Worm (Caenorhabditis elegans) whole organism, L2 larva: ENCODE data around the gene ZC53.22.

Experiments
- C34F6.9 ChIP-seq: fragments of 150-350 bp; optimal IDR thresholded peaks from 2 replicates; lab custom pipeline; 2014; ENCODE audit warnings: missing biosample characterization, missing genetic modification characterization
- F13H6.1 ChIP-seq: sonication (generic microtip); optimal IDR thresholded peaks from 2 replicates; lab custom pipeline; 2016; ENCODE audit warnings: missing genetic modification characterization, missing compliant biosample characterization
- R02D3.7 ChIP-seq: fragments of 150-350 bp; optimal IDR thresholded peaks from 2 replicates; lab custom pipeline; 2014; ENCODE audit warnings: missing biosample characterization, missing genetic modification characterization
- Y55F3AM.14 ChIP-seq: fragments of 200-800 bp; sonication (Bioruptor generic); optimal IDR thresholded peaks from 2 replicates; lab custom pipeline; 2018; ENCODE audit warnings: mild to moderate bottlenecking, missing genetic modification characterization, missing compliant biosample characterization
- ZK546.5 ChIP-seq: sonication (generic microtip); optimal IDR thresholded peaks from 2 replicates; lab custom pipeline; 2017; ENCODE audit warnings: missing biosample characterization, missing genetic modification characterization
- alr-1 ChIP-seq: fragments of 150-350 bp; optimal IDR thresholded peaks from 2 replicates; lab custom pipeline; 2014; ENCODE audit warnings: missing biosample characterization, missing genetic modification characterization
- aly-2 ChIP-seq: fragments of 150-350 bp; optimal IDR thresholded peaks from 2 replicates; lab custom pipeline; 2014; ENCODE audit warnings: missing biosample characterization, missing genetic modification characterization
- ama-1 ChIP-seq: fragments of 150-350 bp; optimal IDR thresholded peaks from 2 replicates; lab custom pipeline; 2018; ENCODE audit warnings: inconsistent platforms
- blmp-1 ChIP-seq: sonication (generic microtip); optimal IDR thresholded peaks from 2 replicates; lab custom pipeline; 2017; ENCODE audit warnings: missing genetic modification characterization, mild to moderate bottlenecking, missing compliant biosample characterization, antibody characterized with exemption, moderate library complexity; ENCODE audit not compliant: insufficient read depth
- ceh-16 ChIP-seq: fragments of 150-350 bp; optimal IDR thresholded peaks from 2 replicates; lab custom pipeline; 2014; ENCODE audit warnings: missing biosample characterization, missing genetic modification characterization
- ceh-82 ChIP-seq: fragments of 150-350 bp; optimal IDR thresholded peaks from 2 replicates; lab custom pipeline; 2014; ENCODE audit warnings: missing biosample characterization, missing genetic modification characterization
- dmd-4 ChIP-seq: sonication (generic microtip); optimal IDR thresholded peaks from 2 replicates; lab custom pipeline; 2017; ENCODE audit warnings: missing biosample characterization, missing genetic modification characterization
- egl-27 ChIP-seq: sonication (generic microtip); optimal IDR thresholded peaks from 3 replicates; lab custom pipeline; 2017; ENCODE audit warnings: missing biosample characterization, missing genetic modification reagents, missing genetic modification characterization
- elt-1 ChIP-seq: fragments of 150-350 bp; optimal IDR thresholded peaks from 2 replicates; lab custom pipeline; 2014; ENCODE audit warnings: missing biosample characterization, missing genetic modification characterization
- elt-3 ChIP-seq: sonication (generic microtip); optimal IDR thresholded peaks from 2 replicates; lab custom pipeline; 2017; ENCODE audit warnings: missing biosample characterization, missing genetic modification characterization
- fos-1 ChIP-seq: fragments of 150-350 bp; optimal IDR thresholded peaks from 2 replicates; lab custom pipeline; 2014; ENCODE audit warnings: missing biosample characterization, missing genetic modification characterization
- gmeb-1 ChIP-seq: fragments of 150-350 bp; optimal IDR thresholded peaks from 2 replicates; lab custom pipeline; 2014; ENCODE audit warnings: missing biosample characterization, missing genetic modification characterization
- lin-11 ChIP-seq: fragments of 150-350 bp; sonication (generic microtip); optimal IDR thresholded peaks from 2 replicates; lab custom pipeline; 2014; ENCODE audit warnings: missing biosample characterization, missing genetic modification characterization, inconsistent platforms, mixed read lengths
- lin-13 ChIP-seq: fragments of 150-350 bp; optimal IDR thresholded peaks from 2 replicates; lab custom pipeline; 2014; ENCODE audit warnings: missing biosample characterization, missing genetic modification reagents, missing genetic modification characterization
- lin-39 ChIP-seq: fragments of 150-350 bp; optimal IDR thresholded peaks from 2 replicates; lab custom pipeline; 2014; ENCODE audit warnings: missing biosample characterization, missing genetic modification reagents, missing genetic modification characterization
- lsy-2 ChIP-seq, 2 experiments: fragments of 150-350 bp in 1 of 2; sonication (generic microtip) in 1 of 2; optimal IDR thresholded peaks; 2 replicates each; lab custom pipeline; 2014 to 2017; ENCODE audit warnings: missing biosample characterization in 2 of 2, missing genetic modification characterization in 2 of 2
- mab-5 ChIP-seq: fragments of 150-350 bp; optimal IDR thresholded peaks from 2 replicates; lab custom pipeline; 2014; ENCODE audit warnings: missing biosample characterization, missing genetic modification characterization
- mbf-1 ChIP-seq: sonication (generic microtip); optimal IDR thresholded peaks from 2 replicates; lab custom pipeline; 2017; ENCODE audit warnings: missing biosample characterization, missing genetic modification characterization
- mdl-1 ChIP-seq, 2 experiments: fragments of 150-350 bp in 1 of 2; sonication (generic microtip) in 1 of 2; optimal IDR thresholded peaks; 2 replicates each; lab custom pipeline; 2017; ENCODE audit warnings: missing biosample characterization in 2 of 2, missing genetic modification characterization in 2 of 2
- nhr-10 ChIP-seq: sonication (generic microtip); optimal IDR thresholded peaks from 2 replicates; lab custom pipeline; 2017; ENCODE audit warnings: missing biosample characterization, missing genetic modification characterization
- nhr-12 ChIP-seq: fragments of 150-350 bp; optimal IDR thresholded peaks from 2 replicates; lab custom pipeline; 2014; ENCODE audit warnings: missing biosample characterization, missing genetic modification characterization
- nhr-129 ChIP-seq: fragments of 150-350 bp; optimal IDR thresholded peaks from 2 replicates; lab custom pipeline; 2014; ENCODE audit warnings: missing biosample characterization, missing genetic modification characterization
- nhr-21 ChIP-seq: fragments of 150-350 bp; optimal IDR thresholded peaks from 2 replicates; lab custom pipeline; 2014; ENCODE audit warnings: missing biosample characterization, missing genetic modification characterization
- nhr-23 ChIP-seq: fragments of 150-350 bp; optimal IDR thresholded peaks from 2 replicates; lab custom pipeline; 2014; ENCODE audit warnings: missing biosample characterization, missing genetic modification reagents, missing genetic modification characterization
- nhr-237 ChIP-seq: fragments of 150-350 bp; optimal IDR thresholded peaks from 2 replicates; lab custom pipeline; 2014; ENCODE audit warnings: missing biosample characterization, missing genetic modification characterization
- nhr-25 ChIP-seq: fragments of 150-350 bp; sonication (generic microtip); optimal IDR thresholded peaks from 3 replicates; lab custom pipeline; 2014; ENCODE audit warnings: missing biosample characterization, missing genetic modification characterization
- nhr-6 ChIP-seq: fragments of 150-350 bp; optimal IDR thresholded peaks from 2 replicates; lab custom pipeline; 2014; ENCODE audit warnings: missing biosample characterization, missing genetic modification characterization
- nhr-77 ChIP-seq: fragments of 150-350 bp; optimal IDR thresholded peaks from 2 replicates; lab custom pipeline; 2014; ENCODE audit warnings: missing biosample characterization, missing genetic modification characterization
- sem-4 ChIP-seq: fragments of 150-350 bp; optimal IDR thresholded peaks from 2 replicates; lab custom pipeline; 2014; ENCODE audit warnings: missing biosample characterization, missing genetic modification reagents, missing genetic modification characterization
- sma-3 ChIP-seq: sonication (generic microtip); optimal IDR thresholded peaks from 2 replicates; lab custom pipeline; 2016; ENCODE audit warnings: missing genetic modification reagents, missing genetic modification characterization, missing compliant biosample characterization
- sma-9 ChIP-seq, 2 experiments: fragments of 150-350 bp in 1 of 2; sonication (generic microtip) in 1 of 2; optimal IDR thresholded peaks; 2 replicates each; lab custom pipeline; 2014 to 2016; ENCODE audit warnings: missing genetic modification characterization in 2 of 2, mild to moderate bottlenecking in 1 of 2, missing biosample characterization in 1 of 2, missing compliant biosample characterization in 1 of 2, missing genetic modification reagents in 1 of 2, moderate library complexity in 1 of 2
- snpc-4 ChIP-seq: fragments of 150-350 bp; optimal IDR thresholded peaks from 2 replicates; lab custom pipeline; 2014; ENCODE audit warnings: missing biosample characterization, missing genetic modification characterization
- unc-39 ChIP-seq: fragments of 150-350 bp; optimal IDR thresholded peaks from 2 replicates; lab custom pipeline; 2014; ENCODE audit warnings: missing biosample characterization, missing genetic modification characterization
- unc-55 ChIP-seq: fragments of 150-350 bp; sonication (generic microtip); optimal IDR thresholded peaks from 3 replicates; lab custom pipeline; 2014; ENCODE audit warnings: missing biosample characterization, missing genetic modification reagents, missing genetic modification characterization
- zag-1 ChIP-seq: fragments of 150-350 bp; optimal IDR thresholded peaks from 2 replicates; lab custom pipeline; 2014; ENCODE audit warnings: missing biosample characterization, missing genetic modification characterization
- ztf-11 ChIP-seq: sonication (generic microtip); optimal IDR thresholded peaks from 2 replicates; lab custom pipeline; 2017; ENCODE audit warnings: missing biosample characterization, missing genetic modification characterization
- ztf-4 ChIP-seq: fragments of 150-350 bp; optimal IDR thresholded peaks from 2 replicates; lab custom pipeline; 2014; ENCODE audit warnings: missing biosample characterization, missing genetic modification characterization

ZC53.22 gene

DNA sequence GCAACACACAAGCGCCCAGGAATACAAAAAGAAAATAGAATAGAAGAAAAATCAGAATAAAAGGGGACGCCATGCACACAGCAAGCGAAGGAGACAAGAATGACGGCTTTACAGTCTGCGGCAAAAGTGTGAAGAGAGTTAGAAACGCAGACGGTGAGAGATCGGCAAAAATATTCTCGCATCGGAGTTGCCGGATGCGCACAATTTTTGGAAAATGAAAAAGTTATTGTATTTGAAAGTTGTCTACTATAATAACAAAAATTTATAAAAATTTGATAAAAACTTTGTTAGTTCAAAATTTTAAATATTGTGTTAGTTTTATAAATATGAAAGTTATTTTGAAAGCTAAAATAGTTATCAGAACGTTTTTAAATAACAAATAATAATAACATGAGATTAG, at the start of gene ZC53.22:
TSS of gene ZC53.22 (minus strand) at position 101 of the 400 bp plus-strand sequence.
- TF ChIP-seq dmd-4 (tag; lab: Kevin White, UChicago): no peak
- no peak for TF ChIP-seq elt-3 (tag; lab: Kevin White, UChicago)
- TF ChIP-seq nhr-23 (tag; lab: Kevin White, UChicago): no peak
- TF ChIP-seq lin-11 (tag; lab: Kevin White, UChicago): no peak
- no peak for TF ChIP-seq sma-3 (GFP tag; lab: Kevin White, UChicago)

DNA sequence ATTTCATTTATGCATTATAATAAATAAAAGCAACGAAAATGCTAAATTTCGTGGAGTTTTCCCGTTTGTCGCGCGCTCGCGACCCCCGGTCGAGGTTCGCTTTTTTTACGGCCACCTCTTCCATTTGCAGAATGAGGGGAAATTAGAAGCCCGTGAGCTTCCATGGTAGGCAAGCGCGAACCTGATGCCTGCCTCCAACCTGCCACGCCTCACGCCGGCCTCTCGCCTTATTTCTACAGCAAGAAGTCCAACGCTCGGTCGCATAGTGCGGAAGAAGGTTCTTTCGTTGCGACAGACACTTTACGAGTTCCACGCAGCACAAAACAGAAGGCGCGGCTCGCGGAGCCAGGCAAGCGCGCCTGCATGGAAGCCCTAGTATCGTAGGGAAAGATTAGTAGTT, 49.5 kb upstream of the ZC53.22 start:
- TF ChIP-seq dmd-4 (tag; lab: Kevin White, UChicago): no peak
- TF ChIP-seq ztf-11: no peak
- TF ChIP-seq egl-27 (tag; lab: Kevin White, UChicago): no peak
- TF ChIP-seq sem-4: no peak
- no peak for TF ChIP-seq nhr-129
- no peak for TF ChIP-seq lin-39 (tag; lab: Kevin White, UChicago)
- no peak for TF ChIP-seq blmp-1 (tag; lab: Kevin White, UChicago)
- TF ChIP-seq sma-9 (GFP tag; optimal IDR thresholded peaks at IDR 0.05; lab: Kevin White, UChicago): no peak
- TF ChIP-seq sma-9 (tag; optimal IDR thresholded peaks at IDR 0.05; lab: Kevin White, UChicago): no peak
- TF ChIP-seq ama-1 (lab: Kevin White, UChicago): no peak
- TF ChIP-seq nhr-237 (tag; lab: Kevin White, UChicago): no peak
- TF ChIP-seq, all 48 proteins: peak for 0

DNA sequence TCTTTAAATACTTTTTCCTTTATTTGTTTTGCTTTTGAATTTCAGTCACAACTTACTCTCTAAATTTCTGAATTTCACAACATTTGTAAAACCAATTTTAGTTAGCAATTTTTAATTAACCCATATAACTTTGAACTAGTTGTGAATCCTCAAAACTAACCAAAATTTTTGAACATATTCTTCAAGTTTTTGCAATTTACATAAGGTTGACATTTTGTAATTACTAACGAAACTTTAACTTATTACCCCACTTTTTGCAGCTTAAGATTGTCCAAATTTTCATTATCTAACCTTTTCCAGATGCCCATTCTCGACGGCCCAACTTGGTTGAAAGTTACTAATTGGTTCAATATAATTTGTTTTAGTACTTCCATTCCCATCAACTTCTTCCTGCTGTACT, 47.4 kb upstream of the ZC53.22 start, which contains the start of gene str-79:
TSS of gene str-79 (plus strand) at position 301 of the 400 bp plus-strand sequence.
- TF ChIP-seq ama-1 (lab: Kevin White, UChicago): no peak
- no peak for TF ChIP-seq ceh-16 (tag; lab: Kevin White, UChicago)
- TF ChIP-seq gmeb-1 (tag; lab: Kevin White, UChicago): no peak
- TF ChIP-seq alr-1: no peak
- TF ChIP-seq ceh-82 (tag; lab: Kevin White, UChicago): no peak
- TF ChIP-seq snpc-4: no peak
- no peak for TF ChIP-seq nhr-237 (tag; lab: Kevin White, UChicago)
- TF ChIP-seq unc-39: no peak
- TF ChIP-seq mdl-1 (tag; optimal IDR thresholded peaks at IDR 0.05; lab: Kevin White, UChicago): no peak
- no peak for TF ChIP-seq lin-13 (GFP tag; lab: Kevin White, UChicago)
- no peak for TF ChIP-seq ztf-11
- no peak for TF ChIP-seq nhr-6
- TF ChIP-seq elt-1 (tag; lab: Kevin White, UChicago): no peak
- no peak for TF ChIP-seq R02D3.7
- TF ChIP-seq lin-11 (tag; lab: Kevin White, UChicago): no peak
- TF ChIP-seq nhr-23 (tag; lab: Kevin White, UChicago): no peak
- TF ChIP-seq blmp-1 (tag; lab: Kevin White, UChicago): no peak
- TF ChIP-seq, all 48 proteins: peak for 0

DNA sequence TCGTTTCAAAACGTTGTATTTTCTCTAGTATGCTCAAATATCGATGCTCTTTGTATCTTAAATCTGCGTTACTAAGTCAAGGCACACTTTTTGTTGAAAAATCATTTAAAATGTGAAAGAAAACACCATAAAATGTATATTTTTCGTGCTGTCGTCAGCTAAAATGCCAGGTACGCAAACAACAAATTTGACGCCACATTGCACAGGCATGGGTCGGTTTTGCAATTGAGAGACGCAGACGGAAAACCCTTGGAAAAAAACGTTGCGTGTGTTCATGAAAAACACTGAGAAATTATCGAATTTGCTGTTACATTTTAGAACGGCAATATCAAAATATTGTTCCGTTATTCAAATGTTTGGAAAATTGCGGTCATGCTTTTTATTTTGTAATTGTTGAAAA, 42.6 kb upstream of the ZC53.22 start:
- TF ChIP-seq nhr-12 (no peak), zag-1 (no peak), snpc-4 (no peak), nhr-237 (tag; lab: Kevin White, UChicago) (no peak), ceh-82 (tag; lab: Kevin White, UChicago) (no peak), lsy-2 (tag; optimal IDR thresholded peaks at IDR 0.05; lab: Kevin White, UChicago) (peak; percentile 57 to 73), nhr-21 (tag; lab: Kevin White, UChicago) (no peak), C34F6.9 (tag; lab: Kevin White, UChicago) (peak; percentile 70), F13H6.1 (peak; percentile 46), sem-4 (peak; percentile 24), lin-39 (tag; lab: Kevin White, UChicago) (no peak), nhr-129 (peak; percentile 81), ceh-16 (tag; lab: Kevin White, UChicago) (no peak), aly-2 (no peak), gmeb-1 (tag; lab: Kevin White, UChicago) (peak; percentile 27), nhr-6 (peak; percentile 65), mab-5 (tag; lab: Kevin White, UChicago) (no peak), mbf-1 (tag; lab: Kevin White, UChicago) (no peak), nhr-25 (tag; lab: Kevin White, UChicago) (peak; percentile 51), alr-1 (no peak), ZK546.5 (no peak), unc-39 (no peak), fos-1 (peak; percentile 42), nhr-77 (tag; lab: Kevin White, UChicago) (no peak), ztf-4 (tag; lab: Kevin White, UChicago) (no peak), sma-3 (GFP tag; lab: Kevin White, UChicago) (no peak), ztf-11 (no peak), ama-1 (lab: Kevin White, UChicago) (no peak), unc-55 (GFP tag; lab: Kevin White, UChicago) (peak; percentile 65), nhr-10 (no peak), blmp-1 (tag; lab: Kevin White, UChicago) (no peak), lin-11 (tag; lab: Kevin White, UChicago) (no peak), elt-3 (tag; lab: Kevin White, UChicago) (no peak), R02D3.7 (no peak), mdl-1 (tag; optimal IDR thresholded peaks at IDR 0.05; lab: Kevin White, UChicago) (no peak), elt-1 (tag; lab: Kevin White, UChicago) (no peak), Y55F3AM.14 (no peak), lin-13 (GFP tag; lab: Kevin White, UChicago) (peak; percentile 52)
